Worm (Caenorhabditis elegans): Measurements from ENCODE around the gene T09B9.4.
A peak's percentile ranks its signal among the peaks of the same experiment; 100 is the strongest.

T09B9.4 gene

DNA sequence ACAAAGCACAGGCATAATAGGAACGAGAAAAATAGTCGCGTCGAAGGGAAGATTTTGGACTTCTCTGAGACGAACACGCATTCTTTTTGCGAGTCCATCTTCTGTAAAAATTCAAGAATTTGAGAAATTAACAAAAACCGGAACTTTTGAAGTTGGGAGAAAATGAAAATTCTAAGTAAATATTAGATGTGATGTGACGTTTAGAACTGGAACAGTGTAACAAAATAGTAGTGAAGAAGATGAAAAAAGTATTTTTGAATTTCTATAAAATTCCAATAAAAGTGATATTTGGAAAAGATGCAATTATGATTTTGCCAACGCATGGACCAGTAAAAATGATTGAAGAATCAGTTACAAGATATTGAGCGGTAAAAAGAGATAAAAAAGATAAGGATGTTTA, 9.3 kb downstream of the T09B9.4 start, which contains the start of gene slc-17.9:
Gene slc-17.9, minus strand, starts transcription at position 101 of the 400 bp plus-strand sequence.
- TF ChIP-seq nhr-85 (tag) = no peak
- no peak for TF ChIP-seq fos-1 (tag; optimal IDR thresholded peaks at IDR 0.05)
- TF ChIP-seq isw-1 (GFP tag; IDR thresholded peaks at IDR 0.05) = no peak
- no peak for TF ChIP-seq mef-2 (tag; optimal IDR thresholded peaks at IDR 0.05)
- TF ChIP-seq zip-4 (GFP tag; optimal IDR thresholded peaks at IDR 0.05) = no peak
- TF ChIP-seq sup-37 (GFP tag; optimal IDR thresholded peaks at IDR 0.05) = no peak
- TF ChIP-seq xbp-1 (tag; optimal IDR thresholded peaks at IDR 0.05) = no peak
- TF ChIP-seq lin-39 (tag; optimal IDR thresholded peaks at IDR 0.05) = no peak
- TF ChIP-seq aly-2 (tag; optimal IDR thresholded peaks at IDR 0.05) = no peak

DNA sequence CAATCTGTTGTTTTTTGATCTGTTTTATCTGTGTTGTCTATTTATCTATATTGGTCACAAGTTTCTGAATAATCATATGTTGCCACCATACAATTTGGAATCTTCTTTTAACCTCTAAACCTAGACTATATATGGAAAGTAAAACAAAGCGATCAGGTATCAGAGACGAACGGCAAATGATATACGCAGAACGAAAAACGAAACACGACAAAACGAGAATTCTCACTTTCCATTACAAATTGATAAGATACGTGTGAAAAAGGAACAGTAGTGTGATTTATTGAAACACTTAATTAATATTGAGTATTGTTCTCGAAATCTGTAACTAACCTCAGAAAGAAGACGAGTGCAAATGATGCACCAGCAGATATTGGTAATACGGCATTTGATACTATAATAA, 10.2 kb downstream of the T09B9.4 start:
- TF ChIP-seq blmp-1 (tag; optimal IDR thresholded peaks at IDR 0.05) (peak; percentile 63), irx-1 (tag; optimal IDR thresholded peaks at IDR 0.05) (no peak), elt-3 (tag; optimal IDR thresholded peaks at IDR 0.05) (peak in 1 of 6 experiments; percentile 9)

DNA sequence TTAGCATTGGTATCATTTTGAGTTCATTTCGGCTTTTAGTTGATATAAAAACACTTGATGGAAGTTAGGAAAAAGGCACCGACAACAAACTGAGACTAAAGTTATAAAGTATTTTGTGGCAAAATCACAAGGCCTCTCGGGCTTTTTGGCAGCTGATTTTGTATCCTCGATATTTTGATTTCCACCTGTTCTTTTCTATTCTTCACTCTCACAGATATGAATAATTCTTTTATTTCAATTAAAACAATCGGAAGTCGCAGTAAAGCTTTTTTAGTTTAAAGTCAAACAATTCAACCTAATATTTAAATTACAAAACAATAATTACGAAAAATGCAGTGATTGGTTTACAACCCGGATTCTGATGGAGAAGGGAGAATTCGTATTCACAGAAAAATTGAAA, 12.9 kb downstream of the T09B9.4 start, which contains the start of gene T09B9.3:
Gene T09B9.3, minus strand, starts transcription at position 101 of the 400 bp plus-strand sequence.
- no peak for TF ChIP-seq nhr-20 (tag; optimal IDR thresholded peaks at IDR 0.05)
- TF ChIP-seq Y116A8C.19 (tag; optimal IDR thresholded peaks at IDR 0.05; ENCODE audit: borderline replicate concordance) = no peak
- no peak for TF ChIP-seq isw-1 (GFP tag; IDR thresholded peaks at IDR 0.05)
- no peak for TF ChIP-seq egl-27 (tag; optimal IDR thresholded peaks at IDR 0.05)
- no peak for TF ChIP-seq fkh-10 (GFP tag; optimal IDR thresholded peaks at IDR 0.05)
- no peak for TF ChIP-seq unc-130 (tag; optimal IDR thresholded peaks at IDR 0.05)
- TF ChIP-seq nhr-11 (tag; optimal IDR thresholded peaks at IDR 0.05) = no peak
- no peak for TF ChIP-seq zag-1 (tag; optimal IDR thresholded peaks at IDR 0.05)
- TF ChIP-seq unc-62 (GFP tag; optimal IDR thresholded peaks at IDR 0.05) = no peak
- TF ChIP-seq swsn-7 (tag; optimal IDR thresholded peaks at IDR 0.05) = no peak
- TF ChIP-seq dsc-1 (tag; optimal IDR thresholded peaks at IDR 0.05) = no peak
- TF ChIP-seq ceh-88 (GFP tag; IDR thresholded peaks at IDR 0.05) = no peak
- TF ChIP-seq tlp-1 (tag; optimal IDR thresholded peaks at IDR 0.05) = no peak
- no peak for TF ChIP-seq zip-4 (GFP tag; optimal IDR thresholded peaks at IDR 0.05)
- no peak for TF ChIP-seq mef-2 (tag; optimal IDR thresholded peaks at IDR 0.05)
- TF ChIP-seq ceh-90 (tag; optimal IDR thresholded peaks at IDR 0.05) = no peak

DNA sequence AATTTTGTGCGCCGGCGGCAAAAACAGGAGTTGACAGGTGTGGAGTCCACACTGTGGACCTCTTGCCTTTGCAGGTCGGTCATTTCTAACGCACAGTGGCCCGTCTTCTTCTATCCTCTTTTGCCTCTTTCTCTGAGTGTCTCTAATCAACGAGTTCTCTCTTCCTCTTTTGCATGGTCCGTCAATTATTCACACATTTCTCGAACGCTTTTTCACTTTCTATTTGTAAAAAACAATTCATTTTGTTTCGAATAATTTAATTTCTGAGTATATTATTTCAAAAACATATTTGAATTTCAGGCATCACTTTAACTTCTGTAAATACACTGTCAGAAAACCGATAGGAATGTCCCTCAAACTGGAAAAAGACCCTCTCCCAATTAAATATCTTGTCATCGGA, 17.2 kb downstream of the T09B9.4 start, which contains the start of gene T09B9.1:
Gene T09B9.1, plus strand, starts transcription at position 301 of the 400 bp plus-strand sequence.
- TF ChIP-seq aly-2 (tag; optimal IDR thresholded peaks at IDR 0.05) (no peak), sptf-1 (tag; optimal IDR thresholded peaks at IDR 0.05) (no peak), ama-1 (optimal IDR thresholded peaks at IDR 0.05) (no peak), nhr-77 (tag; optimal IDR thresholded peaks at IDR 0.05) (no peak), swsn-7 (tag; optimal IDR thresholded peaks at IDR 0.05) (no peak), nhr-71 (tag; optimal IDR thresholded peaks at IDR 0.05) (no peak), dsc-1 (tag; optimal IDR thresholded peaks at IDR 0.05) (no peak), rnt-1 (tag; optimal IDR thresholded peaks at IDR 0.05) (no peak), isw-1 (GFP tag; IDR thresholded peaks at IDR 0.05) (no peak), skn-1 (tag; optimal IDR thresholded peaks at IDR 0.05) (no peak), unc-98 (GFP tag; IDR thresholded peaks at IDR 0.05) (no peak), sox-4 (tag; optimal IDR thresholded peaks at IDR 0.05) (no peak)

DNA sequence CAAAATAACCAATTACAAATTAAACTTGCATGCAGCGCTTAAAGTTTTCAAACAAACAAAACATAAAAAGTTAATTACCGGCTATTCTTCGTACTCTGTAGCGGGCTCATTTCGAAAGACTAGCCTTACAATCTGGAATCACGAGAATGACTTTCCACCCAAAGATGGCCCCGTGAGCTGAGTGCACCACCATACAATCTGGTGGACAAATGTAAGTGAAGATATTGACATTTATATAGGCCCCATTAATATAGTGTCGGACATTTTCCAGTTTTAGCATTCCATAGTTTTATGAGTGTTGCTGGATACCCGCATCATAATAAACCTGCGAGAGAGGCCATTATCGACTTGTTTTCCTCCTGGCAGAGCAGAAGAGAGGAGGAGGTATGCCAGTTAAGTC, 19.6 kb downstream of the T09B9.4 start:
- no peak for TF ChIP-seq nhr-85 (tag)
- no peak for TF ChIP-seq lin-15B (tag; optimal IDR thresholded peaks at IDR 0.05)
- TF ChIP-seq sox-4 (tag; optimal IDR thresholded peaks at IDR 0.05) = no peak
- TF ChIP-seq C04F5.9 (tag; optimal IDR thresholded peaks at IDR 0.05) = no peak
- no peak for TF ChIP-seq egl-13 (tag; optimal IDR thresholded peaks at IDR 0.05)
- TF ChIP-seq efl-1 (optimal IDR thresholded peaks at IDR 0.05) = no peak
- TF ChIP-seq efl-1 (GFP tag; optimal IDR thresholded peaks at IDR 0.05 in 1 of 2) = no peak
- no peak for TF ChIP-seq snu-23 (GFP tag; optimal IDR thresholded peaks at IDR 0.05)
- no peak for TF ChIP-seq efl-3 (GFP tag; optimal IDR thresholded peaks at IDR 0.05)
- TF ChIP-seq lin-14 (GFP tag; optimal IDR thresholded peaks at IDR 0.05) = no peak
- no peak for TF ChIP-seq ama-1 (optimal IDR thresholded peaks at IDR 0.05)
- no peak for TF ChIP-seq skn-1 (tag; optimal IDR thresholded peaks at IDR 0.05)
- TF ChIP-seq lsy-2 (tag; optimal IDR thresholded peaks at IDR 0.05) = no peak
- no peak for TF ChIP-seq elt-2 (tag; optimal IDR thresholded peaks at IDR 0.05)
- no peak for TF ChIP-seq zag-1 (tag; optimal IDR thresholded peaks at IDR 0.05)
- no peak for TF ChIP-seq nhr-77 (tag; optimal IDR thresholded peaks at IDR 0.05)

All from whole organism, L1 larva.